Fruit fly (Drosophila melanogaster) whole organism, embryonic: Measurements from ENCODE around the gene cue.

Source experiments
- Awh ChIP-seq: fragments of 200-800 bp; sonication (Bioruptor generic); IDR thresholded peaks from 2 replicates; pipeline ENCODE4, ENCODE4 v1.3.6; 2022; ENCODE audit warnings: missing biosample characterization, missing genetic modification characterization
- B-H2 ChIP-seq: fragments of 200-800 bp; sonication (Bioruptor generic); optimal IDR thresholded peaks from 2 replicates; lab custom pipeline; 2018; ENCODE audit warnings: missing biosample characterization, mild to moderate bottlenecking, missing genetic modification characterization
- BtbVII ChIP-seq: fragments of 200-800 bp; sonication (Bioruptor generic); optimal IDR thresholded peaks from 3 replicates; lab custom pipeline; 2017; ENCODE audit warnings: missing biosample characterization, mild to moderate bottlenecking, missing genetic modification characterization
- Bteb2 ChIP-seq: fragments of 200-800 bp; sonication (Bioruptor generic); optimal IDR thresholded peaks from 2 replicates; lab custom pipeline; 2016; ENCODE audit warnings: missing biosample characterization, missing genetic modification characterization
- C15 ChIP-seq: fragments of 200-800 bp; sonication (Bioruptor generic); IDR thresholded peaks from 3 replicates; pipeline ENCODE4 v1.3.6; 2022; ENCODE audit warnings: missing biosample characterization, missing genetic modification characterization
- CG10274 ChIP-seq: fragments of 200-800 bp; sonication (Bioruptor generic); optimal IDR thresholded peaks from 3 replicates; lab custom pipeline; 2017; ENCODE audit warnings: missing biosample characterization, mild to moderate bottlenecking, missing genetic modification characterization
- CG10654 ChIP-seq: fragments of 200-800 bp; sonication (Bioruptor generic); optimal IDR thresholded peaks from 2 replicates; lab custom pipeline; 2016; ENCODE audit warnings: missing biosample characterization, missing genetic modification characterization
- CG10959 ChIP-seq: fragments of 200-800 bp; sonication (Bioruptor generic); IDR thresholded peaks from 2 replicates; pipeline ENCODE4 v1.3.6; 2022; ENCODE audit warnings: missing biosample characterization, missing genetic modification characterization
- CG13424 ChIP-seq: fragments of 200-800 bp; sonication (Bioruptor generic); optimal IDR thresholded peaks from 2 replicates; lab custom pipeline; 2019; ENCODE audit warnings: missing biosample characterization, mild to moderate bottlenecking, missing genetic modification characterization, moderate library complexity
- CG13775 ChIP-seq: fragments of 200-800 bp; sonication (Bioruptor generic); optimal IDR thresholded peaks from 3 replicates; lab custom pipeline; 2017; ENCODE audit warnings: missing biosample characterization, mild to moderate bottlenecking, missing genetic modification characterization
- CG1602 ChIP-seq: fragments of 200-800 bp; sonication (Bioruptor generic); optimal IDR thresholded peaks from 3 replicates; lab custom pipeline; 2016; ENCODE audit warnings: missing biosample characterization, missing genetic modification characterization
- CG1647 ChIP-seq: fragments of 200-800 bp; sonication (Bioruptor generic); optimal IDR thresholded peaks from 3 replicates; lab custom pipeline; 2016; ENCODE audit warnings: missing biosample characterization, missing genetic modification characterization
- CG16779 ChIP-seq: fragments of 200-800 bp; sonication (Bioruptor generic); IDR thresholded peaks from 2 replicates; pipeline ENCODE4 v1.3.6; 2022; ENCODE audit warnings: missing biosample characterization, missing genetic modification characterization
- CG17612 ChIP-seq: fragments of 200-800 bp; sonication (Bioruptor generic); IDR thresholded peaks from 2 replicates; pipeline ENCODE4 v1.3.6; 2022; ENCODE audit warnings: missing biosample characterization, missing genetic modification characterization
- CG18619 ChIP-seq: fragments of 200-800 bp; sonication (Bioruptor generic); optimal IDR thresholded peaks from 3 replicates; lab custom pipeline; 2017; ENCODE audit warnings: missing biosample characterization, mild to moderate bottlenecking, missing genetic modification characterization
- CG32767 ChIP-seq: fragments of 200-800 bp; sonication (Bioruptor generic); IDR thresholded peaks from 2 replicates; pipeline ENCODE4 v1.3.6; 2022; ENCODE audit warnings: missing biosample characterization, missing genetic modification characterization
- CG4617 ChIP-seq: fragments of 200-800 bp; sonication (Bioruptor generic); optimal IDR thresholded peaks from 3 replicates; lab custom pipeline; 2016; ENCODE audit warnings: missing biosample characterization, missing genetic modification characterization, borderline replicate concordance
- CG5953 ChIP-seq: fragments of 200-800 bp; sonication (Bioruptor generic); IDR thresholded peaks from 2 replicates; pipeline ENCODE4 v1.3.6; 2022; ENCODE audit warnings: missing biosample characterization, missing genetic modification characterization
- CG6854 ChIP-seq: fragments of 200-800 bp; sonication (Bioruptor generic); optimal IDR thresholded peaks from 3 replicates; lab custom pipeline; 2017; ENCODE audit warnings: missing biosample characterization, mild to moderate bottlenecking, missing genetic modification characterization
- CG7271 ChIP-seq: fragments of 200-800 bp; sonication (Bioruptor generic); optimal IDR thresholded peaks from 2 replicates; lab custom pipeline; 2018; ENCODE audit warnings: missing biosample characterization, mild to moderate bottlenecking, missing genetic modification characterization, moderate library complexity
- CG7928 ChIP-seq: fragments of 200-800 bp; sonication (Bioruptor generic); optimal IDR thresholded peaks from 2 replicates; lab custom pipeline; 2017; ENCODE audit warnings: missing biosample characterization, mild to moderate bottlenecking, missing genetic modification characterization
- CG8924 ChIP-seq: fragments of 200-800 bp; optimal IDR thresholded peaks from 3 replicates; lab custom pipeline; 2019; ENCODE audit warnings: missing biosample characterization, mild to moderate bottlenecking, missing genetic modification characterization, moderate library complexity
- Dad ChIP-seq: fragments of 200-800 bp; sonication (Bioruptor generic); optimal IDR thresholded peaks from 3 replicates; lab custom pipeline; 2016; ENCODE audit warnings: missing biosample characterization, missing genetic modification characterization
- Dll ChIP-seq: fragments of 200-800 bp; sonication (Bioruptor generic); IDR thresholded peaks from 4 replicates; pipeline ENCODE4 v1.3.6; 2022; ENCODE audit warnings: missing biosample characterization, missing genetic modification characterization; ENCODE audit not compliant: partially characterized antibody
- Ets97D ChIP-seq: fragments of 200-800 bp; sonication (Bioruptor generic); optimal IDR thresholded peaks from 3 replicates; lab custom pipeline; 2016; ENCODE audit warnings: missing biosample characterization, missing genetic modification characterization
- GATAe ChIP-seq: fragments of 200-800 bp; sonication (Bioruptor generic); conservative IDR thresholded peaks from 2 replicates; pipeline ENCODE4 v1.3.6; 2022; ENCODE audit warnings: missing biosample characterization, missing genetic modification characterization
- H2.0 ChIP-seq: fragments of 200-800 bp; sonication (Bioruptor generic); IDR thresholded peaks from 2 replicates; pipeline ENCODE4 v1.3.6; 2022; ENCODE audit warnings: missing biosample characterization, missing genetic modification characterization
- Hmr ChIP-seq: fragments of 200-800 bp; sonication (Bioruptor generic); optimal IDR thresholded peaks from 3 replicates; lab custom pipeline; 2017; ENCODE audit warnings: mild to moderate bottlenecking, missing biosample characterization, missing genetic modification reagents, missing genetic modification characterization
- Mad ChIP-seq: fragments of 200-800 bp; sonication (Bioruptor generic); optimal IDR thresholded peaks from 2 replicates; lab custom pipeline; 2016; ENCODE audit warnings: missing biosample characterization, missing genetic modification characterization
- Med ChIP-seq: fragments of 200-800 bp; sonication (Bioruptor generic); peaks from one replicate; lab custom pipeline; 2016; ENCODE audit warnings: missing biosample characterization, missing genetic modification characterization, mild to moderate bottlenecking, inconsistent platforms, moderate library complexity
- Mrtf ChIP-seq: fragments of 200-800 bp; sonication (Bioruptor generic); IDR thresholded peaks from 3 replicates; pipeline ENCODE4 v1.3.6; 2022; ENCODE audit warnings: missing biosample characterization, missing genetic modification characterization
- Nf-YA ChIP-seq: fragments of 200-800 bp; sonication (Bioruptor generic); IDR thresholded peaks from 2 replicates; pipeline ENCODE4 v1.3.6; 2022; ENCODE audit warnings: missing biosample characterization, missing genetic modification characterization
- Ptx1 ChIP-seq: fragments of 200-800 bp; sonication (Bioruptor generic); IDR thresholded peaks from 2 replicates; pipeline ENCODE4 v1.3.6; 2022; ENCODE audit warnings: missing biosample characterization, missing genetic modification characterization
- Stat92E ChIP-seq, 3 experiments: fragments of >200 bp in 2 of 3; fragments of 200-800 bp in 1 of 3; sonication (Bioruptor generic) in 1 of 3; optimal IDR thresholded peaks; 2 replicates each; lab custom pipeline; 2017 to 2019; ENCODE audit warnings: missing biosample characterization in 3 of 3, missing genetic modification characterization in 3 of 3, mild to moderate bottlenecking in 1 of 3, moderate library complexity in 1 of 3
- Taf1 ChIP-seq: fragments of 200-800 bp; sonication (Bioruptor generic); IDR thresholded peaks from 2 replicates; pipeline ENCODE4 v1.3.6; 2022; ENCODE audit warnings: missing biosample characterization, missing genetic modification characterization
- Vsx1 ChIP-seq: fragments of 200-800 bp; sonication (Bioruptor generic); optimal IDR thresholded peaks from 2 replicates; lab custom pipeline; 2017; ENCODE audit warnings: missing biosample characterization, mild to moderate bottlenecking, missing genetic modification characterization, missing genetic modification reagents
- Xbp1 ChIP-seq: fragments of 200-800 bp; sonication (Bioruptor generic); optimal IDR thresholded peaks from 3 replicates; lab custom pipeline; 2016; ENCODE audit warnings: missing biosample characterization, mild to moderate bottlenecking, missing genetic modification characterization
- amos ChIP-seq: fragments of 200-800 bp; sonication (Bioruptor generic); IDR thresholded peaks from 2 replicates; pipeline ENCODE4 v1.3.6; 2022; ENCODE audit warnings: missing biosample characterization, missing genetic modification characterization; ENCODE audit not compliant: partially characterized antibody
- ara ChIP-seq: fragments of 200-800 bp; sonication (Bioruptor generic); IDR thresholded peaks from 2 replicates; pipeline ENCODE4 v1.3.6; 2022; ENCODE audit warnings: missing biosample characterization, missing genetic modification characterization
- bigmax ChIP-seq: fragments of 200-800 bp; sonication (Bioruptor generic); optimal IDR thresholded peaks from 2 replicates; lab custom pipeline; 2018; ENCODE audit warnings: missing biosample characterization, mild to moderate bottlenecking, missing genetic modification characterization
- chinmo ChIP-seq: fragments of 200-800 bp; sonication (Bioruptor generic); IDR thresholded peaks from 4 replicates; pipeline ENCODE4 v1.3.6; 2022; ENCODE audit warnings: missing biosample characterization, missing genetic modification characterization; ENCODE audit not compliant: partially characterized antibody
- ftz-f1 ChIP-seq: fragments of 200-800 bp; sonication (Bioruptor generic); optimal IDR thresholded peaks from 2 replicates; lab custom pipeline; 2016; ENCODE audit warnings: missing biosample characterization, missing genetic modification characterization
- ind ChIP-seq: fragments of 200-800 bp; sonication (Bioruptor generic); optimal IDR thresholded peaks from 3 replicates; lab custom pipeline; 2016; ENCODE audit warnings: missing biosample characterization, missing genetic modification characterization
- lbe ChIP-seq: fragments of 200-800 bp; sonication (Bioruptor generic); optimal IDR thresholded peaks from 2 replicates; lab custom pipeline; 2016; ENCODE audit warnings: missing biosample characterization, mild to moderate bottlenecking, missing genetic modification characterization
- luna ChIP-seq: fragments of 200-800 bp; sonication (Bioruptor generic); optimal IDR thresholded peaks from 2 replicates; lab custom pipeline; 2016; ENCODE audit warnings: missing biosample characterization, missing genetic modification characterization
- odd ChIP-seq: fragments of 200-800 bp; sonication (Bioruptor generic); optimal IDR thresholded peaks from 2 replicates; lab custom pipeline; 2017; ENCODE audit warnings: missing biosample characterization, mild to moderate bottlenecking, missing genetic modification characterization
- repo ChIP-seq: fragments of 200-800 bp; sonication (Bioruptor generic); optimal IDR thresholded peaks from 2 replicates; lab custom pipeline; 2016; ENCODE audit warnings: missing biosample characterization, missing genetic modification characterization
- trh ChIP-seq: fragments of 200-800 bp; sonication (Bioruptor generic); optimal IDR thresholded peaks from 2 replicates; lab custom pipeline; 2016; ENCODE audit warnings: missing biosample characterization, missing genetic modification characterization
- unc-4 ChIP-seq: fragments of 200-800 bp; sonication (Bioruptor generic); IDR thresholded peaks from 2 replicates; pipeline ENCODE4 v1.3.6; 2022; ENCODE audit warnings: missing biosample characterization, missing genetic modification characterization; ENCODE audit not compliant: partially characterized antibody
- wdn ChIP-seq: fragments of 200-800 bp; sonication (Bioruptor generic); IDR thresholded peaks from 2 replicates; pipeline ENCODE4 v1.3.6; 2022; ENCODE audit warnings: missing biosample characterization, missing genetic modification characterization

Gene cue

dm6 chr3L:1548345-1548970, 31.4 kb upstream of the cue start (continued):
- TF ChIP-seq GATAe (GFP tag; lab: Robert Waterston, UW), result 0 out of 2 replicates have a peak, but pooled peaks have one; percentile 36
- 0 out of 4 replicates have a peak, but pooled peaks have one; percentile 45 for TF ChIP-seq chinmo (GFP tag; lab: Robert Waterston, UW)
- TF ChIP-seq luna (GFP tag; lab: Kevin White, UChicago), result no peak
- TF ChIP-seq CG17612 (GFP tag; lab: Robert Waterston, UW), result no peak; the same call in 1 of the 2 replicates
- TF ChIP-seq ind, result peak; percentile 62
- no peak for TF ChIP-seq Mrtf (GFP tag; lab: Robert Waterston, UW)
- TF ChIP-seq CG16779 (GFP tag; lab: Robert Waterston, UW), result no peak
- peak; percentile 50 for TF ChIP-seq odd
- peak; percentile 61 for TF ChIP-seq Xbp1 (GFP tag; lab: Kevin White, UChicago)
- peak; percentile 10; the same call in 1 of the 2 replicates for TF ChIP-seq wdn (GFP tag; lab: Robert Waterston, UW)
- peak; percentile 71 for TF ChIP-seq BtbVII (GFP tag; lab: Kevin White, UChicago)
- peak; percentile 18 for TF ChIP-seq CG7928 (GFP tag; lab: Kevin White, UChicago)
- peak; percentile 20 for TF ChIP-seq CG1647 (GFP tag; lab: Kevin White, UChicago)
- TF ChIP-seq Dad (GFP tag; lab: Kevin White, UChicago), result peak; percentile 5
- no peak for TF ChIP-seq repo
- TF ChIP-seq CG13424 (tag; lab: Kevin White, UChicago), result peak; percentile 66
- TF ChIP-seq Med, result peak; percentile 87
- TF ChIP-seq trh, result peak; percentile 22
- no peak for TF ChIP-seq C15 (GFP tag; lab: Robert Waterston, UW)
- no peak for TF ChIP-seq Nf-YA (GFP tag; lab: Robert Waterston, UW)
- no peak for TF ChIP-seq Vsx1 (GFP tag; lab: Kevin White, UChicago)
- no peak for TF ChIP-seq Dll (GFP tag; lab: Robert Waterston, UW)
- peak; percentile 41 for TF ChIP-seq CG6854
- TF ChIP-seq unc-4 (GFP tag; lab: Robert Waterston, UW), result no peak
- TF ChIP-seq ara, result no peak
- TF ChIP-seq CG8924, result peak; percentile 76
- no peak for TF ChIP-seq amos
- peak; percentile 72 for TF ChIP-seq Hmr (GFP tag; lab: Kevin White, UChicago)
- TF ChIP-seq CG32767 (GFP tag; lab: Robert Waterston, UW), result no peak
- TF ChIP-seq Mad (GFP tag; lab: Kevin White, UChicago), result no peak
- peak; percentile 63 for TF ChIP-seq Bteb2 (GFP tag; lab: Kevin White, UChicago)
- no peak for TF ChIP-seq CG10959 (GFP tag; lab: Robert Waterston, UW)
- TF ChIP-seq CG7271 (tag; lab: Kevin White, UChicago), result no peak
- TF ChIP-seq B-H2 (GFP tag; lab: Kevin White, UChicago), result peak; percentile 6
- no peak for TF ChIP-seq CG4617 (GFP tag; lab: Kevin White, UChicago)
- peak; percentile 43 for TF ChIP-seq CG1602 (GFP tag; lab: Kevin White, UChicago)
- no peak for TF ChIP-seq Stat92E (GFP tag; optimal IDR thresholded peaks at IDR 0.05; lab: Kevin White, UChicago)
- TF ChIP-seq lbe (GFP tag; lab: Kevin White, UChicago), result peak; percentile 76
- TF ChIP-seq Taf1 (GFP tag; lab: Robert Waterston, UW), result peak; percentile 17; the same call in 1 of the 2 replicates
- no peak for TF ChIP-seq Ets97D (GFP tag; lab: Kevin White, UChicago)
- no peak for TF ChIP-seq ftz-f1 (GFP tag; lab: Kevin White, UChicago)
- TF ChIP-seq CG5953 (GFP tag; lab: Robert Waterston, UW), result no peak
- TF ChIP-seq Ptx1 (GFP tag; lab: Robert Waterston, UW), result peak; percentile 36; the same call in 1 of the 2 replicates
- TF ChIP-seq H2.0 (GFP tag; lab: Robert Waterston, UW), result peak; percentile 40; the same call in 1 of the 2 replicates
- TF ChIP-seq CG18619 (GFP tag; lab: Kevin White, UChicago), result peak; percentile 63
- no peak for TF ChIP-seq Awh (GFP tag; lab: Robert Waterston, UW)
- TF ChIP-seq bigmax (GFP tag; lab: Kevin White, UChicago), result no peak
- peak; percentile 38 for TF ChIP-seq CG10274 (GFP tag; lab: Kevin White, UChicago)
- TF ChIP-seq CG10654 (GFP tag; lab: Kevin White, UChicago), result peak; percentile 13
- peak; percentile 42 for TF ChIP-seq CG13775 (GFP tag; lab: Kevin White, UChicago)
